Worm (Caenorhabditis elegans): ENCODE results near the gene C56C10.6.

C56C10.6 gene

DNA sequence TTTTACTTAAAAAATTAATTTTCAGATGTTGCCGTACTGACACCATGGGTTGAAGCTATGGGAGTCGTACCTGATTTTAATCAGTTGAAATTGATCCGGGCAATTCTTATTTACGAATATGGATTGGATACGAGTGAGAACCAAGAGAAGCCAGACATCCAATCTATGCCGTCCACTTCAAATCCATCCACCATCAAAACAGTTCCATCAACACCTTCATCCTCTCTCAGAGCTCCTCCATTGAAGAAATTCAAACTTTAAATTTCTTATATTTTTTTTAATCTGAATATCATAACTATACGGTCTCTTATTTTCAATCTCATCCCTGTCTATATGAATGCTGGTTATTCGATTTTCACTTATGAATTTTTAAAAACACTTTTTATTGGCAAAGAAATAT lies 22.2 kb downstream of the C56C10.6 start:
- TF ChIP-seq flt-1 (GFP tag; IDR thresholded peaks at IDR 0.05): no peak
- no peak for TF ChIP-seq hmbx-1 (tag; optimal IDR thresholded peaks at IDR 0.05)
- TF ChIP-seq ets-7 (tag; optimal IDR thresholded peaks at IDR 0.05): no peak
- TF ChIP-seq B0310.2 (tag; optimal IDR thresholded peaks at IDR 0.05): no peak
- no peak for TF ChIP-seq tra-4 (tag; optimal IDR thresholded peaks at IDR 0.05)
- no peak for TF ChIP-seq tbx-37 (GFP tag; conservative IDR thresholded peaks at IDR 0.05)
- no peak for TF ChIP-seq tbx-11 (GFP tag; IDR thresholded peaks at IDR 0.05)
- no peak for TF ChIP-seq F13C5.2 (tag; optimal IDR thresholded peaks at IDR 0.05)
- no peak for TF ChIP-seq aly-1 (tag; optimal IDR thresholded peaks at IDR 0.05)
- no peak for TF ChIP-seq ceh-13 (GFP tag; optimal IDR thresholded peaks at IDR 0.05)
- no peak for TF ChIP-seq ceh-36 (tag; optimal IDR thresholded peaks at IDR 0.05)
- no peak for TF ChIP-seq hnd-1 (tag; optimal IDR thresholded peaks at IDR 0.05)

- TF ChIP-seq pes-1 (GFP tag; IDR thresholded peaks at IDR 0.05): no peak
- TF ChIP-seq ceh-36 (tag; optimal IDR thresholded peaks at IDR 0.05): no peak
- TF ChIP-seq hmg-4 (GFP tag; optimal IDR thresholded peaks at IDR 0.05): no peak
- no peak for TF ChIP-seq sea-1 (GFP tag; conservative IDR thresholded peaks at IDR 0.05)
- no peak for TF ChIP-seq aly-1 (tag; optimal IDR thresholded peaks at IDR 0.05)
- no peak for TF ChIP-seq B0310.2 (tag; optimal IDR thresholded peaks at IDR 0.05)
- no peak for TF ChIP-seq flt-1 (GFP tag; IDR thresholded peaks at IDR 0.05)
- no peak for TF ChIP-seq F13C5.2 (tag; optimal IDR thresholded peaks at IDR 0.05)
- TF ChIP-seq tbx-37 (GFP tag; conservative IDR thresholded peaks at IDR 0.05): no peak
- no peak for TF ChIP-seq hnd-1 (tag; optimal IDR thresholded peaks at IDR 0.05)
- TF ChIP-seq ceh-13 (GFP tag; optimal IDR thresholded peaks at IDR 0.05): no peak
- TF ChIP-seq hmbx-1 (tag; optimal IDR thresholded peaks at IDR 0.05): no peak
- TF ChIP-seq tra-4 (tag; optimal IDR thresholded peaks at IDR 0.05): no peak
- no peak for TF ChIP-seq tbx-11 (GFP tag; IDR thresholded peaks at IDR 0.05)
- no peak for TF ChIP-seq scrt-1 (GFP tag; IDR thresholded peaks at IDR 0.05)
These were observed 26.5 kb downstream of the C56C10.6 start, which contains the start of gene wrn-1 for ce11 chrII:6554677-6555076. wrn-1 (plus strand) TSS chrII:6554977.

- TF ChIP-seq scrt-1 (GFP tag; IDR thresholded peaks at IDR 0.05): no peak
- TF ChIP-seq aly-1 (tag; optimal IDR thresholded peaks at IDR 0.05): no peak
- no peak for TF ChIP-seq tbx-11 (GFP tag; IDR thresholded peaks at IDR 0.05)
- no peak for TF ChIP-seq ceh-36 (tag; optimal IDR thresholded peaks at IDR 0.05)
- no peak for TF ChIP-seq F13C5.2 (tag; optimal IDR thresholded peaks at IDR 0.05)
- TF ChIP-seq hmg-4 (GFP tag; optimal IDR thresholded peaks at IDR 0.05): no peak
- no peak for TF ChIP-seq ama-1 (optimal IDR thresholded peaks at IDR 0.05)
- TF ChIP-seq flt-1 (GFP tag; IDR thresholded peaks at IDR 0.05): no peak
- TF ChIP-seq pes-1 (GFP tag; IDR thresholded peaks at IDR 0.05): no peak
- no peak for TF ChIP-seq hnd-1 (tag; optimal IDR thresholded peaks at IDR 0.05)
- TF ChIP-seq ceh-13 (GFP tag; optimal IDR thresholded peaks at IDR 0.05): no peak
- no peak for TF ChIP-seq sea-1 (GFP tag; conservative IDR thresholded peaks at IDR 0.05)
- TF ChIP-seq B0310.2 (tag; optimal IDR thresholded peaks at IDR 0.05): no peak
- TF ChIP-seq tbx-37 (GFP tag; conservative IDR thresholded peaks at IDR 0.05): no peak
- TF ChIP-seq ets-7 (tag; optimal IDR thresholded peaks at IDR 0.05): no peak
- no peak for TF ChIP-seq tra-4 (tag; optimal IDR thresholded peaks at IDR 0.05)
- no peak for TF ChIP-seq hmbx-1 (tag; optimal IDR thresholded peaks at IDR 0.05)
These were observed 36.2 kb downstream of the C56C10.6 start, which contains the start of gene lron-15 for ce11 chrII:6544842-6545410. lron-15 (minus strand) TSS chrII:6544892.

- TF ChIP-seq tbx-37 (GFP tag; conservative IDR thresholded peaks at IDR 0.05) (no peak), F13C5.2 (tag; optimal IDR thresholded peaks at IDR 0.05) (peak; percentile 5)
These were observed 45.1 kb downstream of the C56C10.6 start, which contains the start of gene utp-20 for ce11 chrII:6535957-6536424. utp-20 (plus strand) TSS chrII:6536374.

DNA sequence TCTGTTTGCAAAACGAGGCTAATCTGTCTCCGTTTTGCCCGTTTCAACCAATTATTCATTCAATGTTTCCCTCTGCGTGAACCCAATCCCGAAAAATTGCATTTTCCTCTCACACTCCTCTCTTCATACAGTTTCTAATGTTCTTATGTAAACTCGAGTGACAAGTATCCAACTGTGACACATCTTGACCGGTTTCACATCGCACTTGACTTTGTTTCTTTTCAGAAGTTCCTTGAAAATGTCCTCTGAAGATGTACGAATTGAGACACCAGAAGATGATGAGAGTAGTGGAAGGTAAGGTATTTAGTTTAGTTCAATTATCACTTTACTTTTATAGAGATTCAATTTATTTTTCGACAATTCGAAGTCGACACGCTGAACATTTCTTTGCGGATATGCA lies 49.2 kb downstream of the C56C10.6 start, which contains the start of gene abcx-1:
Gene abcx-1, plus strand, starts transcription at position 224 of the 400 bp plus-strand sequence.
- TF ChIP-seq pes-1 (GFP tag; IDR thresholded peaks at IDR 0.05) (no peak), ceh-13 (GFP tag; optimal IDR thresholded peaks at IDR 0.05) (no peak), aly-1 (tag; optimal IDR thresholded peaks at IDR 0.05) (no peak), scrt-1 (GFP tag; IDR thresholded peaks at IDR 0.05) (no peak), flt-1 (GFP tag; IDR thresholded peaks at IDR 0.05) (no peak), tbx-37 (GFP tag; conservative IDR thresholded peaks at IDR 0.05) (no peak), hnd-1 (tag; optimal IDR thresholded peaks at IDR 0.05) (no peak), F13C5.2 (tag; optimal IDR thresholded peaks at IDR 0.05) (no peak)

- TF ChIP-seq hmbx-1 (tag; optimal IDR thresholded peaks at IDR 0.05) (no peak), hnd-1 (tag; optimal IDR thresholded peaks at IDR 0.05) (no peak), sea-1 (GFP tag; conservative IDR thresholded peaks at IDR 0.05) (no peak), ets-7 (tag; optimal IDR thresholded peaks at IDR 0.05) (no peak), tbx-11 (GFP tag; IDR thresholded peaks at IDR 0.05) (no peak), F13C5.2 (tag; optimal IDR thresholded peaks at IDR 0.05) (no peak), aly-1 (tag; optimal IDR thresholded peaks at IDR 0.05) (no peak), pes-1 (GFP tag; IDR thresholded peaks at IDR 0.05) (no peak)
These were observed 49.6 kb downstream of the C56C10.6 start, which contains the start of gene abch-1 for ce11 chrII:6531527-6531926. abch-1 (minus strand) TSS chrII:6531627.
